Worm (Caenorhabditis elegans): ENCODE results near the gene pepm-1.

pepm-1 gene

ce11 chrV:14355738-14356368 lies 26.9 kb downstream of the pepm-1 start, which contains the start of gene cyn-1 (continued):
- peak; percentile 59 for TF ChIP-seq him-1 (tag; optimal IDR thresholded peaks at IDR 0.05)
- TF ChIP-seq F39B2.1 (GFP tag; IDR thresholded peaks at IDR 0.05): no peak
- TF ChIP-seq nhr-27 (tag; optimal IDR thresholded peaks at IDR 0.05): no peak
- no peak for TF ChIP-seq egl-18 (GFP tag; IDR thresholded peaks at IDR 0.05)
- peak; percentile 42 for TF ChIP-seq ztf-26 (tag; optimal IDR thresholded peaks at IDR 0.05)
- peak; percentile 75 for TF ChIP-seq dpl-1 (GFP tag; optimal IDR thresholded peaks at IDR 0.05)
- TF ChIP-seq zfh-2 (GFP tag; conservative IDR thresholded peaks at IDR 0.05): no peak
- TF ChIP-seq ceh-91 (GFP tag; IDR thresholded peaks at IDR 0.05): 0 out of 2 replicates have a peak, but pooled peaks have one; percentile 11
- TF ChIP-seq nfya-2 (GFP tag; IDR thresholded peaks at IDR 0.05): no peak
- TF ChIP-seq atf-7 (tag; optimal IDR thresholded peaks at IDR 0.05): no peak
- no peak for TF ChIP-seq Y67H2A.10 (GFP tag; conservative IDR thresholded peaks at IDR 0.05)
- TF ChIP-seq ztf-22 (GFP tag; optimal IDR thresholded peaks at IDR 0.05): no peak
- TF ChIP-seq madf-3 (GFP tag; IDR thresholded peaks at IDR 0.05): no peak
- peak; percentile 81 for TF ChIP-seq lin-40 (tag; optimal IDR thresholded peaks at IDR 0.05)
- peak; percentile 67 for TF ChIP-seq dox-1 (GFP tag; IDR thresholded peaks at IDR 0.05)
- no peak for TF ChIP-seq pha-4 (tag; optimal IDR thresholded peaks at IDR 0.05)
- TF ChIP-seq tbp1 (GFP tag; optimal IDR thresholded peaks at IDR 0.05): peak; percentile 66
- TF ChIP-seq ets-4 (GFP tag; optimal IDR thresholded peaks at IDR 0.05): no peak
- no peak for TF ChIP-seq cebp-1 (GFP tag; IDR thresholded peaks at IDR 0.05)
- peak; percentile 72 for TF ChIP-seq cebp-1 (tag; optimal IDR thresholded peaks at IDR 0.05)
- TF ChIP-seq madf-8 (GFP tag; conservative IDR thresholded peaks at IDR 0.05): peak; percentile 34; the same call in 1 of the 2 replicates
- peak; percentile 25; the same call in 1 of the 2 replicates for TF ChIP-seq K11D2.4 (GFP tag; IDR thresholded peaks at IDR 0.05)
- TF ChIP-seq egl-44 (GFP tag; IDR thresholded peaks at IDR 0.05): no peak
- peak; percentile 54; the same call in 1 of the 2 replicates for TF ChIP-seq D2030.7 (GFP tag; IDR thresholded peaks at IDR 0.05)
- TF ChIP-seq unc-62 (GFP tag; optimal IDR thresholded peaks at IDR 0.05): no peak
- peak; percentile 66 for TF ChIP-seq madf-6 (GFP tag; IDR thresholded peaks at IDR 0.05)
- TF ChIP-seq hsf-1 (GFP tag; IDR thresholded peaks at IDR 0.05): 0 out of 2 replicates have a peak, but pooled peaks have one; percentile 9
- TF ChIP-seq sptf-2 (GFP tag; optimal IDR thresholded peaks at IDR 0.05): no peak
- TF ChIP-seq mxl-1 (tag; optimal IDR thresholded peaks at IDR 0.05): no peak
- peak; percentile 58 for TF ChIP-seq F23B12.7 (tag; optimal IDR thresholded peaks at IDR 0.05; ENCODE audit: insufficient read depth)
- TF ChIP-seq snpc-4 (GFP tag; optimal IDR thresholded peaks at IDR 0.05): no peak
- TF ChIP-seq snpc-4 (tag; optimal IDR thresholded peaks at IDR 0.05): peak; percentile 42 to 75 (median 59)
- TF ChIP-seq fkh-3 (tag; optimal IDR thresholded peaks at IDR 0.05): no peak
- no peak for TF ChIP-seq ceh-58 (GFP tag; IDR thresholded peaks at IDR 0.05)
- no peak for TF ChIP-seq ztf-28 (GFP tag; IDR thresholded peaks at IDR 0.05)
- no peak for TF ChIP-seq attf-6 (GFP tag; IDR thresholded peaks at IDR 0.05)
- TF ChIP-seq F57C9.4 (tag; optimal IDR thresholded peaks at IDR 0.05): no peak
- TF ChIP-seq lin-54 (GFP tag; optimal IDR thresholded peaks at IDR 0.05): peak; percentile 96
- TF ChIP-seq ZK185.1 (tag; optimal IDR thresholded peaks at IDR 0.05; ENCODE audit: poor library complexity, severe bottlenecking): peak; percentile 67
- peak; percentile 58; the same call in 1 of the 2 replicates for TF ChIP-seq attf-3 (GFP tag; conservative IDR thresholded peaks at IDR 0.05)
- 0 out of 2 replicates have a peak, but pooled peaks have one; percentile 23 for TF ChIP-seq Y79H2A.3 (GFP tag; conservative IDR thresholded peaks at IDR 0.05)
- TF ChIP-seq attf-5 (GFP tag; optimal IDR thresholded peaks at IDR 0.05): peak; percentile 32
- peak; percentile 12 for TF ChIP-seq B0035.1 (tag; optimal IDR thresholded peaks at IDR 0.05)
- TF ChIP-seq hrde-1 (tag; optimal IDR thresholded peaks at IDR 0.05; ENCODE audit: borderline replicate concordance): peak; percentile 55
- peak; percentile 44; the same call in 1 of the 2 replicates for TF ChIP-seq ekl-4 (GFP tag; IDR thresholded peaks at IDR 0.05)
- no peak for TF ChIP-seq F10E7.11 (tag; optimal IDR thresholded peaks at IDR 0.05)
- peak; percentile 79 for TF ChIP-seq snpc-1.3 (tag; optimal IDR thresholded peaks at IDR 0.05; ENCODE audit: insufficient read depth)
